Worm (Caenorhabditis elegans): ENCODE data around the gene H04M03.3.

DNA sequence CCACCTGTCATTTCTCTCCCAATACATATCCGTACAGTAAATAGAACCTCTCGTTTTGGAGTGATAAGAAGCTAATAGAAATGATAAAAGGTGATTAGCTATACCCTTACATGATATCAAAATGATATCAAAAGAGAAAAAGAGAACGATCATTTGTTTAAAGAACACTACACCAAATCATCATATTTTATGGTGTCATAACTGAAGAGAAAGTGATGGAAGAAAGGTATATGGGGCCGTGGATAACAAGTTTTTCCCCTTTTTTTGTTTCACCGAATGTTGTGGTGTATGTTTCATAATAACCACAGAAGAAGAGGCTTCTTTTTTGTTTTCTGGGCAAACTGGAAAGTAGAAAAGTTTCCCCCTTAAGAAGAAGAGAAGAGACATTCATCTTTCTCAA, 33.2 kb upstream of the H04M03.3 start:
- TF ChIP-seq sox-4 (tag; optimal IDR thresholded peaks at IDR 0.05) (no peak), hlh-15 (tag; optimal IDR thresholded peaks at IDR 0.05) (no peak), nhr-11 (tag; optimal IDR thresholded peaks at IDR 0.05) (no peak), F13H6.1 (tag; optimal IDR thresholded peaks at IDR 0.05) (no peak), nhr-232 (tag; optimal IDR thresholded peaks at IDR 0.05) (no peak), tbx-2 (tag; optimal IDR thresholded peaks at IDR 0.05) (no peak), pat-9 (tag; optimal IDR thresholded peaks at IDR 0.05) (no peak), fkh-10 (GFP tag; optimal IDR thresholded peaks at IDR 0.05) (no peak)

Measured in whole organism, late embryonic.